Worm (Caenorhabditis elegans) whole organism, young adult: Measurements from ENCODE around the gene C45G9.11.

Experiments
- B0035.1 ChIP-seq: sonication (generic microtip); optimal IDR thresholded peaks from 2 replicates; lab custom pipeline; 2016; ENCODE audit warnings: missing genetic modification characterization, mild to moderate bottlenecking, missing compliant biosample characterization, missing genotype, missing genetic modification reagents
- D2030.7 ChIP-seq: fragments of 200-800 bp; sonication (Bioruptor generic); IDR thresholded peaks from 2 replicates; pipeline ENCODE4 v1.3.6; 2022; ENCODE audit warnings: missing genetic modification reagents, missing genetic modification characterization, missing compliant biosample characterization
- F22D6.2 ChIP-seq: sonication (generic microtip); optimal IDR thresholded peaks from 2 replicates; lab custom pipeline; 2016; ENCODE audit warnings: mild to moderate bottlenecking, missing genetic modification characterization, missing compliant biosample characterization
- F33H1.4 ChIP-seq: fragments of 200-800 bp; sonication (Bioruptor generic); IDR thresholded peaks from 2 replicates; pipeline ENCODE4 v1.3.6; 2022; ENCODE audit warnings: missing genetic modification reagents, missing genetic modification characterization, missing compliant biosample characterization
- F57C9.4 ChIP-seq: sonication (generic microtip); optimal IDR thresholded peaks from 2 replicates; lab custom pipeline; 2017; ENCODE audit warnings: mild to moderate bottlenecking, missing genetic modification characterization, missing compliant biosample characterization
- T26A5.8 ChIP-seq: sonication (generic microtip); optimal IDR thresholded peaks from 2 replicates; lab custom pipeline; 2016; ENCODE audit warnings: missing genetic modification characterization, missing compliant biosample characterization
- ama-1 ChIP-seq, 3 experiments: fragments of 150-350 bp in 1 of 3; sonication (generic microtip) in 2 of 3; optimal IDR thresholded peaks; 2 replicates each; lab custom pipeline; 2014 to 2018; ENCODE audit warnings: missing biosample characterization in 2 of 3, missing genetic modification characterization in 2 of 3, missing genetic modification reagents in 2 of 3
- atf-7 ChIP-seq: sonication (generic microtip); optimal IDR thresholded peaks from 2 replicates; lab custom pipeline; 2017; ENCODE audit warnings: mild to moderate bottlenecking, missing genetic modification characterization, missing compliant biosample characterization
- attf-5 ChIP-seq: fragments of 200-800 bp; sonication (Bioruptor generic); optimal IDR thresholded peaks from 2 replicates; lab custom pipeline; 2018; ENCODE audit warnings: mild to moderate bottlenecking, missing genetic modification characterization, missing compliant biosample characterization
- bed-1 ChIP-seq: fragments of 200-800 bp; sonication (Bioruptor generic); IDR thresholded peaks from 2 replicates; pipeline ENCODE4 v1.3.6; 2022; ENCODE audit warnings: missing genetic modification reagents, missing genetic modification characterization, missing compliant biosample characterization
- bed-2 ChIP-seq: fragments of 200-800 bp; sonication (Bioruptor generic); IDR thresholded peaks from 2 replicates; pipeline ENCODE4 v1.3.6; 2022; ENCODE audit warnings: missing genetic modification reagents, missing genetic modification characterization, missing compliant biosample characterization
- cebp-2 ChIP-seq: fragments of 200-800 bp; sonication (Bioruptor generic); IDR thresholded peaks from 2 replicates; pipeline ENCODE4 v1.3.6; 2022; ENCODE audit warnings: missing genetic modification characterization, missing compliant biosample characterization
- die-1 ChIP-seq: sonication (generic microtip); optimal IDR thresholded peaks from 2 replicates; lab custom pipeline; 2016; ENCODE audit warnings: missing genotype, mild to moderate bottlenecking, missing genetic modification characterization, missing compliant biosample characterization
- dox-1 ChIP-seq: fragments of 200-800 bp; sonication (Bioruptor generic); IDR thresholded peaks from 2 replicates; pipeline ENCODE4 v1.3.6; 2022; ENCODE audit warnings: missing genetic modification reagents, missing genetic modification characterization, missing compliant biosample characterization
- egrh-3 ChIP-seq: fragments of 200-800 bp; sonication (Bioruptor generic); IDR thresholded peaks from 2 replicates; pipeline ENCODE4 v1.3.6; 2022; ENCODE audit warnings: missing genetic modification reagents, missing genetic modification characterization, missing compliant biosample characterization
- ekl-4 ChIP-seq: fragments of 200-800 bp; sonication (Bioruptor generic); IDR thresholded peaks from 2 replicates; pipeline ENCODE4 v1.3.6; 2022; ENCODE audit warnings: missing genetic modification reagents, missing genetic modification characterization, missing compliant biosample characterization
- hlh-26 ChIP-seq: fragments of 200-800 bp; sonication (Bioruptor generic); conservative IDR thresholded peaks from 2 replicates; pipeline ENCODE4 v1.3.6; 2022; ENCODE audit warnings: missing genetic modification reagents, missing genetic modification characterization, missing compliant biosample characterization
- hmg-1.2 ChIP-seq: fragments of 200-800 bp; sonication (Bioruptor generic); IDR thresholded peaks from 2 replicates; pipeline ENCODE4 v1.3.6; 2022; ENCODE audit warnings: missing genetic modification reagents, missing genetic modification characterization, missing compliant biosample characterization
- hmg-20 ChIP-seq: fragments of 200-800 bp; sonication (Bioruptor generic); IDR thresholded peaks from 2 replicates; pipeline ENCODE4 v1.3.6; 2022; ENCODE audit warnings: missing genetic modification reagents, missing genetic modification characterization, missing compliant biosample characterization
- hsf-1 ChIP-seq: fragments of 200-800 bp; sonication (Bioruptor generic); IDR thresholded peaks from 2 replicates; pipeline ENCODE4 v1.3.6; 2022; ENCODE audit warnings: missing genetic modification reagents, missing genetic modification characterization, missing compliant biosample characterization
- let-607 ChIP-seq, 2 experiments: fragments of 200-800 bp in 1 of 2; sonication (Bioruptor generic) in 1 of 2; sonication (generic microtip) in 1 of 2; optimal IDR thresholded peaks; 2 replicates each; lab custom pipeline; 2016 to 2018; ENCODE audit warnings: mild to moderate bottlenecking in 2 of 2, missing compliant biosample characterization in 2 of 2, missing genetic modification characterization in 2 of 2, moderate library complexity in 2 of 2, missing genotype in 1 of 2
- lin-26 ChIP-seq: fragments of 200-800 bp; sonication (Bioruptor generic); IDR thresholded peaks from 2 replicates; pipeline ENCODE4 v1.3.6; 2022; ENCODE audit warnings: missing genetic modification reagents, missing genetic modification characterization, missing compliant biosample characterization
- lin-40 ChIP-seq: sonication (generic microtip); optimal IDR thresholded peaks from 2 replicates; lab custom pipeline; 2016; ENCODE audit warnings: missing genetic modification characterization, mild to moderate bottlenecking, missing compliant biosample characterization, missing genotype, missing genetic modification reagents
- lir-1 ChIP-seq: fragments of 200-800 bp; sonication (Bioruptor generic); conservative IDR thresholded peaks from 2 replicates; pipeline ENCODE4 v1.3.6; 2022; ENCODE audit warnings: missing genetic modification reagents, missing genetic modification characterization, missing compliant biosample characterization
- lsl-1 ChIP-seq: fragments of 200-800 bp; sonication (Bioruptor generic); optimal IDR thresholded peaks from 2 replicates; lab custom pipeline; 2018; ENCODE audit warnings: mild to moderate bottlenecking, missing genetic modification characterization, moderate library complexity, missing compliant biosample characterization
- madf-3 ChIP-seq: fragments of 200-800 bp; sonication (Bioruptor generic); IDR thresholded peaks from 2 replicates; pipeline ENCODE4 v1.3.6; 2022; ENCODE audit warnings: missing genetic modification reagents, missing genetic modification characterization, missing compliant biosample characterization
- madf-6 ChIP-seq: fragments of 200-800 bp; sonication (Bioruptor generic); IDR thresholded peaks from 2 replicates; pipeline ENCODE4 v1.3.6; 2022; ENCODE audit warnings: missing genetic modification reagents, missing genetic modification characterization, missing compliant biosample characterization
- mcd-1 ChIP-seq: fragments of 200-800 bp; sonication (Bioruptor generic); IDR thresholded peaks from 2 replicates; pipeline ENCODE4 v1.3.6; 2022; ENCODE audit warnings: missing genetic modification reagents, missing genetic modification characterization, missing compliant biosample characterization
- nfyb-1 ChIP-seq: fragments of 200-800 bp; sonication (Bioruptor generic); IDR thresholded peaks from 2 replicates; pipeline ENCODE4 v1.3.6; 2022; ENCODE audit warnings: missing genetic modification reagents, missing genetic modification characterization, missing compliant biosample characterization
- nhr-120 ChIP-seq: fragments of 200-800 bp; sonication (Bioruptor generic); IDR thresholded peaks from 2 replicates; pipeline ENCODE4 v1.3.6; 2022; ENCODE audit warnings: missing genetic modification characterization, missing compliant biosample characterization
- nhr-179 ChIP-seq: sonication (generic microtip); optimal IDR thresholded peaks from 2 replicates; lab custom pipeline; 2016; ENCODE audit warnings: mild to moderate bottlenecking, missing genetic modification characterization, missing compliant biosample characterization
- nhr-80 ChIP-seq: sonication (generic microtip); optimal IDR thresholded peaks from 2 replicates; lab custom pipeline; 2016; ENCODE audit warnings: missing genetic modification characterization, missing compliant biosample characterization
- pbrm-1 ChIP-seq: fragments of 200-800 bp; sonication (Bioruptor generic); IDR thresholded peaks from 2 replicates; pipeline ENCODE4 v1.3.6; 2022; ENCODE audit warnings: missing genetic modification reagents, missing genetic modification characterization, missing compliant biosample characterization
- rec-8 ChIP-seq, 2 experiments: sonication (generic microtip); optimal IDR thresholded peaks; 2 replicates each; lab custom pipeline; 2016; ENCODE audit warnings: mild to moderate bottlenecking in 2 of 2, missing genetic modification characterization in 2 of 2, missing genetic modification reagents in 2 of 2, missing genotype in 2 of 2, missing biosample characterization in 1 of 2, missing compliant biosample characterization in 1 of 2, moderate library complexity in 1 of 2
- rpc-1 ChIP-seq, 2 experiments: fragments of 150-350 bp in 1 of 2; sonication (generic microtip) in 1 of 2; optimal IDR thresholded peaks; 2 replicates each; lab custom pipeline; 2014 to 2018; ENCODE audit warnings: missing biosample characterization in 1 of 2, missing genetic modification characterization in 1 of 2, missing genetic modification reagents in 1 of 2, missing genotype in 1 of 2
- sdz-38 ChIP-seq: sonication (generic microtip); optimal IDR thresholded peaks from 2 replicates; lab custom pipeline; 2016; ENCODE audit warnings: missing genotype, missing genetic modification characterization, missing compliant biosample characterization
- snpc-3.4 ChIP-seq: sonication (generic microtip); optimal IDR thresholded peaks from 2 replicates; lab custom pipeline; 2017; ENCODE audit warnings: missing genetic modification characterization, mild to moderate bottlenecking, missing compliant biosample characterization, antibody characterized with exemption, moderate library complexity, missing genotype, missing genetic modification reagents
- sptf-2 ChIP-seq: fragments of 200-800 bp; sonication (Bioruptor generic); optimal IDR thresholded peaks from 2 replicates; lab custom pipeline; 2018; ENCODE audit warnings: mild to moderate bottlenecking, missing genetic modification characterization, missing compliant biosample characterization
- tbp1 ChIP-seq: fragments of 200-800 bp; sonication (Bioruptor generic); optimal IDR thresholded peaks from 2 replicates; lab custom pipeline; 2018; ENCODE audit warnings: mild to moderate bottlenecking, missing genetic modification characterization, missing compliant biosample characterization
- tbx-9 ChIP-seq: sonication (generic microtip); optimal IDR thresholded peaks from 2 replicates; lab custom pipeline; 2016; ENCODE audit warnings: borderline replicate concordance, missing genetic modification characterization, inconsistent platforms, missing compliant biosample characterization
- tlf-1 ChIP-seq: fragments of 200-800 bp; sonication (Bioruptor generic); optimal IDR thresholded peaks from 2 replicates; lab custom pipeline; 2018; ENCODE audit warnings: mild to moderate bottlenecking, missing genetic modification characterization, missing compliant biosample characterization
- unc-130 ChIP-seq: sonication (generic microtip); optimal IDR thresholded peaks from 2 replicates; lab custom pipeline; 2016; ENCODE audit warnings: missing genetic modification reagents, missing genetic modification characterization, missing compliant biosample characterization
- unc-62 ChIP-seq: fragments of 150-350 bp; optimal IDR thresholded peaks from 2 replicates; lab custom pipeline; 2014; ENCODE audit warnings: missing biosample characterization, missing genetic modification reagents, missing genetic modification characterization
- zim-3 ChIP-seq: sonication (generic microtip); optimal IDR thresholded peaks from 2 replicates; lab custom pipeline; 2017; ENCODE audit warnings: mild to moderate bottlenecking, missing genetic modification characterization, moderate library complexity, missing compliant biosample characterization
- ztf-25 ChIP-seq: fragments of 200-800 bp; sonication (Bioruptor generic); IDR thresholded peaks from 2 replicates; pipeline ENCODE4 v1.3.6; 2022; ENCODE audit warnings: missing genetic modification reagents, missing genetic modification characterization, missing compliant biosample characterization
- ztf-28 ChIP-seq: fragments of 200-800 bp; sonication (Bioruptor generic); IDR thresholded peaks from 2 replicates; pipeline ENCODE4 v1.3.6; 2022; ENCODE audit warnings: missing genetic modification reagents, missing genetic modification characterization, missing compliant biosample characterization
- ztf-3 ChIP-seq: fragments of 200-800 bp; sonication (Bioruptor generic); optimal IDR thresholded peaks from 2 replicates; lab custom pipeline; 2018; ENCODE audit warnings: mild to moderate bottlenecking, missing genetic modification characterization, missing compliant biosample characterization
- ztf-6 ChIP-seq: fragments of 200-800 bp; sonication (Bioruptor generic); IDR thresholded peaks from 2 replicates; pipeline ENCODE4 v1.3.6; 2022; ENCODE audit warnings: missing genetic modification reagents, missing genetic modification characterization, missing compliant biosample characterization

Gene C45G9.11

ce11 chrIII:5024393-5024964, 44.0 kb downstream of the C45G9.11 start, which contains the start of gene pcf-11 (continued):
- TF ChIP-seq let-607 (tag; optimal IDR thresholded peaks at IDR 0.05; lab: Kevin White, UChicago) (peak; percentile 33 to 36), rec-8 (tag; optimal IDR thresholded peaks at IDR 0.05; lab: Kevin White, UChicago) (no peak), unc-130 (GFP tag; lab: Kevin White, UChicago) (no peak), lsl-1 (no peak), bed-1 (GFP tag; lab: Robert Waterston, UW) (no peak), ztf-3 (no peak), ama-1 (optimal IDR thresholded peaks at IDR 0.05; lab: Kevin White, UChicago) (no peak), ama-1 (GFP tag; optimal IDR thresholded peaks at IDR 0.05; lab: Kevin White, UChicago) (no peak), lin-40 (tag; lab: Kevin White, UChicago) (peak; percentile 1), nhr-120 (GFP tag; lab: Robert Waterston, UW) (no peak), pbrm-1 (GFP tag; lab: Robert Waterston, UW) (no peak), nhr-80 (tag; lab: Kevin White, UChicago) (peak; percentile 24), atf-7 (tag; lab: Kevin White, UChicago) (no peak), F22D6.2 (tag; lab: Kevin White, UChicago) (no peak), cebp-2 (no peak), T26A5.8 (tag; lab: Kevin White, UChicago) (no peak), lir-1 (GFP tag; lab: Robert Waterston, UW) (no peak), unc-62 (GFP tag; lab: Kevin White, UChicago) (no peak), hmg-1.2 (GFP tag; lab: Robert Waterston, UW) (peak; percentile 46; the same call in 1 of the 2 replicates), nhr-179 (tag; lab: Kevin White, UChicago) (no peak), ekl-4 (GFP tag; lab: Robert Waterston, UW) (0 out of 2 replicates have a peak, but pooled peaks have one; percentile 20), rpc-1 (optimal IDR thresholded peaks at IDR 0.05; lab: Kevin White, UChicago) (no peak), rpc-1 (tag; optimal IDR thresholded peaks at IDR 0.05; lab: Kevin White, UChicago) (no peak), F57C9.4 (tag; lab: Kevin White, UChicago) (no peak), egrh-3 (GFP tag; lab: Robert Waterston, UW) (no peak), zim-3 (tag; lab: Kevin White, UChicago) (no peak), ztf-25 (GFP tag; lab: Robert Waterston, UW) (no peak), ztf-28 (GFP tag; lab: Robert Waterston, UW) (no peak), D2030.7 (GFP tag; lab: Robert Waterston, UW) (no peak), snpc-3.4 (tag; lab: Kevin White, UChicago) (peak; percentile 26), sdz-38 (tag; lab: Kevin White, UChicago) (no peak), tlf-1 (GFP tag; lab: Kevin White, UChicago) (peak; percentile 54), hlh-26 (GFP tag; lab: Robert Waterston, UW) (no peak), madf-3 (GFP tag; lab: Robert Waterston, UW) (no peak), B0035.1 (tag; lab: Kevin White, UChicago) (no peak), lin-26 (GFP tag; lab: Robert Waterston, UW) (no peak), bed-2 (GFP tag; lab: Robert Waterston, UW) (no peak), hsf-1 (GFP tag; lab: Robert Waterston, UW) (no peak), dox-1 (no peak), tbx-9 (tag; lab: Kevin White, UChicago) (no peak), F33H1.4 (GFP tag; lab: Robert Waterston, UW) (peak; percentile 73), ztf-6 (GFP tag; lab: Robert Waterston, UW) (no peak), sptf-2 (no peak), madf-6 (GFP tag; lab: Robert Waterston, UW) (no peak), tbp1 (GFP tag; lab: Kevin White, UChicago) (peak; percentile 15), hmg-20 (GFP tag; lab: Robert Waterston, UW) (no peak), mcd-1 (GFP tag; lab: Robert Waterston, UW) (peak; percentile 36; the same call in 1 of the 2 replicates), nfyb-1 (GFP tag; lab: Robert Waterston, UW) (no peak), die-1 (no peak), attf-5 (GFP tag; lab: Kevin White, UChicago) (peak; percentile 26)
